Fruit fly (Drosophila melanogaster) whole organism, embryonic: ENCODE results near the gene Hexo2.

Source experiments
- Bteb2 ChIP-seq: fragments of 200-800 bp; sonication (Bioruptor generic); optimal IDR thresholded peaks from 2 replicates; lab custom pipeline; 2016; ENCODE audit warnings: missing biosample characterization, missing genetic modification characterization
- CG10209 ChIP-seq: fragments of 200-800 bp; sonication (Bioruptor generic); optimal IDR thresholded peaks from 3 replicates; lab custom pipeline; 2017; ENCODE audit warnings: missing biosample characterization, mild to moderate bottlenecking, missing genetic modification characterization, missing genetic modification reagents
- CG10979 ChIP-seq: fragments of 200-800 bp; sonication (Bioruptor generic); optimal IDR thresholded peaks from 2 replicates; lab custom pipeline; 2018; ENCODE audit warnings: missing biosample characterization, mild to moderate bottlenecking, missing genetic modification characterization, moderate library complexity
- CG11456 ChIP-seq: fragments of 200-800 bp; sonication (Bioruptor generic); IDR thresholded peaks from 3 replicates; pipeline ENCODE4 v1.3.6; 2022; ENCODE audit warnings: missing biosample characterization, missing genetic modification characterization
- CG12299 ChIP-seq: fragments of 200-800 bp; sonication (Bioruptor generic); optimal IDR thresholded peaks from 2 replicates; lab custom pipeline; 2018; ENCODE audit warnings: missing biosample characterization, mild to moderate bottlenecking, missing genetic modification characterization
- CG14441 ChIP-seq: fragments of 200-800 bp; sonication (Bioruptor generic); IDR thresholded peaks from 2 replicates; pipeline ENCODE4 v1.3.6; 2022; ENCODE audit warnings: missing biosample characterization, missing genetic modification characterization
- CG1603 ChIP-seq: fragments of 200-800 bp; sonication (Bioruptor generic); optimal IDR thresholded peaks from 2 replicates; lab custom pipeline; 2019; ENCODE audit warnings: missing biosample characterization, mild to moderate bottlenecking, missing genetic modification characterization, moderate library complexity
- CG1792 ChIP-seq: fragments of 200-800 bp; sonication (Bioruptor generic); optimal IDR thresholded peaks from 2 replicates; lab custom pipeline; 2016; ENCODE audit warnings: missing biosample characterization, missing genetic modification characterization
- CG2199 ChIP-seq: fragments of 200-800 bp; sonication (Bioruptor generic); IDR thresholded peaks from 3 replicates; pipeline ENCODE4 v1.3.6; 2022; ENCODE audit warnings: missing biosample characterization, missing genetic modification characterization
- CG2712 ChIP-seq: fragments of 200-800 bp; optimal IDR thresholded peaks from 3 replicates; lab custom pipeline; 2019; ENCODE audit warnings: missing biosample characterization, mild to moderate bottlenecking, missing genetic modification characterization, moderate library complexity
- CG32767 ChIP-seq: fragments of 200-800 bp; sonication (Bioruptor generic); IDR thresholded peaks from 2 replicates; pipeline ENCODE4 v1.3.6; 2022; ENCODE audit warnings: missing biosample characterization, missing genetic modification characterization
- CG34224 ChIP-seq: fragments of 200-800 bp; sonication (Bioruptor generic); IDR thresholded peaks from 3 replicates; pipeline ENCODE4 v1.3.6; 2022; ENCODE audit warnings: missing biosample characterization, missing genetic modification characterization; ENCODE audit not compliant: partially characterized antibody
- CG4282 ChIP-seq: fragments of 200-800 bp; sonication (Bioruptor generic); optimal IDR thresholded peaks from 2 replicates; lab custom pipeline; 2016; ENCODE audit warnings: missing biosample characterization, missing genetic modification characterization
- CG6272 ChIP-seq: fragments of 200-800 bp; sonication (Bioruptor generic); IDR thresholded peaks from 2 replicates; pipeline ENCODE4 v1.3.6; 2022; ENCODE audit warnings: missing biosample characterization, missing genetic modification characterization
- CrebB ChIP-seq: fragments of 200-800 bp; sonication (Bioruptor generic); optimal IDR thresholded peaks from 3 replicates; lab custom pipeline; 2018; ENCODE audit warnings: missing biosample characterization, mild to moderate bottlenecking, missing genetic modification characterization
- Dfd ChIP-seq, 2 experiments: fragments of >200 bp; optimal IDR thresholded peaks; 2 replicates each; lab custom pipeline; 2017; ENCODE audit warnings: missing biosample characterization in 2 of 2, missing genetic modification characterization in 2 of 2
- Dip2 ChIP-seq: fragments of 200-800 bp; sonication (Bioruptor generic); IDR thresholded peaks from 2 replicates; pipeline ENCODE4 v1.3.6; 2022; ENCODE audit warnings: missing biosample characterization, missing genetic modification characterization
- Doc2 ChIP-seq: fragments of 200-800 bp; sonication (Bioruptor generic); IDR thresholded peaks from 2 replicates; pipeline ENCODE4 v1.3.6; 2022; ENCODE audit warnings: missing biosample characterization, missing genetic modification characterization
- Gsc ChIP-seq: fragments of 200-800 bp; sonication (Bioruptor generic); IDR thresholded peaks from 2 replicates; pipeline ENCODE4 v1.3.6; 2022; ENCODE audit warnings: missing biosample characterization, missing genetic modification characterization
- HLH3B ChIP-seq: fragments of 200-800 bp; sonication (Bioruptor generic); IDR thresholded peaks from 2 replicates; pipeline ENCODE4 v1.3.6; 2022; ENCODE audit warnings: missing biosample characterization, missing genetic modification characterization
- Hmr ChIP-seq: fragments of 200-800 bp; sonication (Bioruptor generic); optimal IDR thresholded peaks from 3 replicates; lab custom pipeline; 2017; ENCODE audit warnings: mild to moderate bottlenecking, missing biosample characterization, missing genetic modification reagents, missing genetic modification characterization
- Jarid2 ChIP-seq: fragments of 200-800 bp; sonication (Bioruptor generic); optimal IDR thresholded peaks from 3 replicates; lab custom pipeline; 2017; ENCODE audit warnings: mild to moderate bottlenecking, missing biosample characterization, missing genetic modification reagents, missing genetic modification characterization
- Kr ChIP-seq: fragments of 200-800 bp; sonication (Bioruptor generic); optimal IDR thresholded peaks from 2 replicates; lab custom pipeline; 2017; ENCODE audit warnings: missing biosample characterization, mild to moderate bottlenecking, missing genetic modification characterization
- Nf-YC ChIP-seq: fragments of 200-800 bp; optimal IDR thresholded peaks from 3 replicates; lab custom pipeline; 2019; ENCODE audit warnings: missing biosample characterization, mild to moderate bottlenecking, missing genetic modification characterization, moderate library complexity
- Oli ChIP-seq: fragments of 200-800 bp; sonication (Bioruptor generic); optimal IDR thresholded peaks from 2 replicates; lab custom pipeline; 2018; ENCODE audit warnings: missing biosample characterization, mild to moderate bottlenecking, missing genetic modification characterization, moderate library complexity
- Pdp1 ChIP-seq, 2 experiments: fragments of 200-800 bp; sonication (Bioruptor generic); optimal IDR thresholded peaks; 3 replicates each; lab custom pipeline; 2016; ENCODE audit warnings: missing biosample characterization in 2 of 2, missing genetic modification characterization in 2 of 2, mild to moderate bottlenecking in 1 of 2, moderate library complexity in 1 of 2
- Rfx ChIP-seq: fragments of 200-800 bp; sonication (Bioruptor generic); IDR thresholded peaks from 2 replicates; pipeline ENCODE4 v1.3.6; 2022; ENCODE audit warnings: missing biosample characterization, missing genetic modification characterization
- Rx ChIP-seq: fragments of 200-800 bp; sonication (Bioruptor generic); IDR thresholded peaks from 2 replicates; pipeline ENCODE4 v1.3.6; 2022; ENCODE audit warnings: missing biosample characterization, missing genetic modification characterization
- Scr ChIP-seq: fragments of 200-800 bp; sonication (Bioruptor generic); IDR thresholded peaks from 2 replicates; pipeline ENCODE4 v1.3.6; 2022; ENCODE audit warnings: missing biosample characterization, missing genetic modification characterization; ENCODE audit not compliant: partially characterized antibody
- Tbp ChIP-seq: fragments of >200 bp; optimal IDR thresholded peaks from 2 replicates; lab custom pipeline; 2018; ENCODE audit warnings: missing biosample characterization, missing genetic modification characterization
- YL-1 ChIP-seq: fragments of 200-800 bp; sonication (Bioruptor generic); optimal IDR thresholded peaks from 3 replicates; lab custom pipeline; 2017; ENCODE audit warnings: missing biosample characterization, mild to moderate bottlenecking, missing genetic modification characterization
- cad ChIP-seq: fragments of >200 bp; optimal IDR thresholded peaks from 2 replicates; lab custom pipeline; 2017; ENCODE audit warnings: missing biosample characterization, missing genetic modification characterization
- crol ChIP-seq: fragments of 200-800 bp; sonication (Bioruptor generic); IDR thresholded peaks from 2 replicates; pipeline ENCODE4 v1.3.6; 2022; ENCODE audit warnings: missing biosample characterization, missing genetic modification characterization
- dm ChIP-seq: fragments of 200-800 bp; sonication (Bioruptor generic); optimal IDR thresholded peaks from 3 replicates; lab custom pipeline; 2016; ENCODE audit warnings: missing biosample characterization, missing genetic modification characterization
- dpn ChIP-seq, 2 experiments: fragments of 200-800 bp; sonication (Bioruptor generic); optimal IDR thresholded peaks; 3 replicates each; lab custom pipeline; 2016; ENCODE audit warnings: missing biosample characterization in 2 of 2, missing genetic modification characterization in 2 of 2
- fd96Cb ChIP-seq: fragments of 200-800 bp; sonication (Bioruptor generic); optimal IDR thresholded peaks from 2 replicates; lab custom pipeline; 2018; ENCODE audit warnings: missing biosample characterization, mild to moderate bottlenecking, missing genetic modification characterization, moderate library complexity
- luna ChIP-seq: fragments of 200-800 bp; sonication (Bioruptor generic); optimal IDR thresholded peaks from 2 replicates; lab custom pipeline; 2016; ENCODE audit warnings: missing biosample characterization, missing genetic modification characterization
- mirr ChIP-seq: fragments of 200-800 bp; sonication (Bioruptor generic); optimal IDR thresholded peaks from 3 replicates; lab custom pipeline; 2018; ENCODE audit warnings: missing biosample characterization, mild to moderate bottlenecking, missing genetic modification characterization
- nom ChIP-seq: fragments of 200-800 bp; sonication (Bioruptor generic); optimal IDR thresholded peaks from 2 replicates; lab custom pipeline; 2017; ENCODE audit warnings: missing biosample characterization, missing genetic modification characterization, mild to moderate bottlenecking, moderate library complexity, missing genetic modification reagents
- pita ChIP-seq: fragments of 200-800 bp; sonication (Bioruptor generic); optimal IDR thresholded peaks from 2 replicates; lab custom pipeline; 2017; ENCODE audit warnings: missing biosample characterization, mild to moderate bottlenecking, missing genetic modification characterization
- psq ChIP-seq: fragments of 200-800 bp; sonication (Bioruptor generic); optimal IDR thresholded peaks from 2 replicates; lab custom pipeline; 2017; ENCODE audit warnings: missing biosample characterization, missing genetic modification characterization
- schlank ChIP-seq: fragments of 200-800 bp; sonication (Bioruptor generic); optimal IDR thresholded peaks from 2 replicates; lab custom pipeline; 2018; ENCODE audit warnings: missing biosample characterization, mild to moderate bottlenecking, missing genetic modification characterization
- sens-2 ChIP-seq: fragments of 200-800 bp; sonication (Bioruptor generic); IDR thresholded peaks from 2 replicates; pipeline ENCODE4 v1.3.6; 2022; ENCODE audit warnings: missing biosample characterization, missing genetic modification characterization
- sisA ChIP-seq: fragments of 200-800 bp; sonication (Bioruptor generic); IDR thresholded peaks from 2 replicates; pipeline ENCODE4 v1.3.6; 2022; ENCODE audit warnings: missing biosample characterization, missing genetic modification characterization
- slbo ChIP-seq: fragments of 200-800 bp; sonication (Bioruptor generic); IDR thresholded peaks from 2 replicates; pipeline ENCODE4 v1.3.6; 2022; ENCODE audit warnings: missing biosample characterization, missing genetic modification characterization
- sug ChIP-seq: fragments of 200-800 bp; optimal IDR thresholded peaks from 2 replicates; lab custom pipeline; 2019; ENCODE audit warnings: missing biosample characterization, mild to moderate bottlenecking, missing genetic modification characterization, moderate library complexity
- trem ChIP-seq: fragments of 200-800 bp; optimal IDR thresholded peaks from 3 replicates; lab custom pipeline; 2019; ENCODE audit warnings: missing biosample characterization, mild to moderate bottlenecking, missing genetic modification characterization, moderate library complexity
- tup ChIP-seq: fragments of 200-800 bp; sonication (Bioruptor generic); optimal IDR thresholded peaks from 2 replicates; lab custom pipeline; 2016; ENCODE audit warnings: missing biosample characterization, mild to moderate bottlenecking, missing genetic modification characterization, moderate library complexity
- twi ChIP-seq: fragments of 200-800 bp; optimal IDR thresholded peaks from 2 replicates; lab custom pipeline; 2019; ENCODE audit warnings: missing biosample characterization, mild to moderate bottlenecking, missing genetic modification characterization, moderate library complexity
- zfh1 ChIP-seq: fragments of 200-800 bp; sonication (Bioruptor generic); IDR thresholded peaks from 3 replicates; pipeline ENCODE4 v1.3.6; 2022; ENCODE audit warnings: missing biosample characterization, missing genetic modification characterization

Hexo2 gene

DNA sequence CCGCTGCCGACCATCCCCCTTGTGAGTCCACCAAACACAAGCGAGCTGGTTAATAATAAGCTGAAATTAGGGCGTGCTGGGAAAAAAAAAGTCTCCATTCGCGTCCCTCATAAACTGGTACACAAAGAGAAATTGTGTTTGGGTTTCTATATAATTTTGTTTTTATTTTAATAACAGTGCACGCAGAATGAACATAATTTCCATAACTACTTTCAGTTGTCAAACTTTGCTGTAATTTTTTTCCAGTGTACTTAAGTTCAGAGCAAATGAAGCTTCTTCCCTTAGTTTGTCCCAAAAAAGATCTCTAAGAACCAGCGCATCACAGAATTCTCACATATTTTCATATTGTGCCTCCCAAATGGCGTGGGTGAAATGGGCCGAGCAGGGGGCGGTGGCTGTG lies 18.6 kb downstream of the Hexo2 start (continued):
- TF ChIP-seq slbo (GFP tag; lab: Robert Waterston, UW) (0 out of 2 replicates have a peak, but pooled peaks have one; percentile 19), sisA (GFP tag; lab: Robert Waterston, UW) (peak; percentile 56; the same call in 1 of the 2 replicates), CG6272 (GFP tag; lab: Robert Waterston, UW) (no peak), Oli (tag; lab: Kevin White, UChicago) (peak; percentile 3), CG32767 (0 out of 2 replicates have a peak, but pooled peaks have one; percentile 34), CG2712 (peak; percentile 15)

DNA sequence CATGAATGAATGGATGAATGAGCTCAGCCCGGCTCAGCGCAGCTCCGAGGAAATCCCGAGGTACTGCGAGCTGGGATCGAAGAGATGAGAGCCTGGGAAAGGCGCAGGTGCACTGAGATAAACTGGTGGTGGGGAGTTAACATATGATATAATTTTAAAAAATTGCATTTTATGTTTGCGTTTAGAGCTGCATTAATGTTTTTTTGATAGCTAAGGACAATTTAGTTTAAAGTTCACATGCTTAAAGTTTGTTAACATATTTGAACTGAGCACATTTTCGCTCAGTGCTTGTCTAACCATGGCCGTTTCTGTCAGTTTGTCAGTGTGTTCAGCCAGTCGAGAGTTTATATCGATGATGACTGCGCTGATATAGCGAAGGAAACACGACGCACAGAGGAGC lies 20.9 kb downstream of the Hexo2 start:
- TF ChIP-seq CG1603 = peak; percentile 41
- no peak for TF ChIP-seq CG1792 (GFP tag; lab: Kevin White, UChicago)
- TF ChIP-seq mirr (GFP tag; lab: Kevin White, UChicago) = no peak
- 0 out of 2 replicates have a peak, but pooled peaks have one; percentile 22 for TF ChIP-seq HLH3B (GFP tag; lab: Robert Waterston, UW)
- TF ChIP-seq zfh1 (GFP tag; lab: Robert Waterston, UW) = no peak
- no peak for TF ChIP-seq CG34224 (GFP tag; lab: Robert Waterston, UW)
- no peak for TF ChIP-seq Dip2
- TF ChIP-seq sens-2 (GFP tag; lab: Robert Waterston, UW) = no peak
- no peak for TF ChIP-seq Dfd (GFP tag; optimal IDR thresholded peaks at IDR 0.05; lab: Kevin White, UChicago)
- TF ChIP-seq CG11456 (GFP tag; lab: Robert Waterston, UW) = no peak
- TF ChIP-seq Hmr (GFP tag; lab: Kevin White, UChicago) = peak; percentile 21
- TF ChIP-seq Pdp1 (GFP tag; optimal IDR thresholded peaks at IDR 0.05; lab: Kevin White, UChicago) = peak in 1 of 2 experiments; percentile 4
- TF ChIP-seq Nf-YC (tag; lab: Kevin White, UChicago) = no peak
- no peak for TF ChIP-seq CG2199
- TF ChIP-seq nom (GFP tag; lab: Kevin White, UChicago) = peak; percentile 10
- TF ChIP-seq Rx = no peak
- TF ChIP-seq sug (tag; lab: Kevin White, UChicago) = no peak
- TF ChIP-seq twi (tag; lab: Kevin White, UChicago) = no peak
- no peak for TF ChIP-seq tup (GFP tag; lab: Kevin White, UChicago)
- TF ChIP-seq CG12299 (tag; lab: Kevin White, UChicago) = no peak
- TF ChIP-seq trem (tag; lab: Kevin White, UChicago) = no peak
- no peak for TF ChIP-seq Kr (GFP tag; lab: Kevin White, UChicago)
- TF ChIP-seq luna (GFP tag; lab: Kevin White, UChicago) = no peak
- TF ChIP-seq pita (GFP tag; lab: Kevin White, UChicago) = no peak
- no peak for TF ChIP-seq Doc2 (GFP tag; lab: Robert Waterston, UW)
- TF ChIP-seq CrebB = no peak
- TF ChIP-seq Tbp (GFP tag; lab: Kevin White, UChicago) = no peak
- TF ChIP-seq Scr (GFP tag; lab: Robert Waterston, UW) = no peak
- no peak for TF ChIP-seq YL-1
- TF ChIP-seq Jarid2 = peak; percentile 11
- TF ChIP-seq Gsc (GFP tag; lab: Robert Waterston, UW) = no peak
- TF ChIP-seq psq (GFP tag; lab: Kevin White, UChicago) = no peak
- TF ChIP-seq crol = no peak
- TF ChIP-seq CG10209 (GFP tag; lab: Kevin White, UChicago) = peak; percentile 3
- TF ChIP-seq schlank (tag; lab: Kevin White, UChicago) = no peak
- no peak for TF ChIP-seq CG4282 (GFP tag; lab: Kevin White, UChicago)
- no peak for TF ChIP-seq cad
- TF ChIP-seq CG10979 = peak; percentile 5
- TF ChIP-seq Bteb2 (GFP tag; lab: Kevin White, UChicago) = no peak
- TF ChIP-seq Rfx (GFP tag; lab: Robert Waterston, UW) = 0 out of 2 replicates have a peak, but pooled peaks have one; percentile 38
- no peak for TF ChIP-seq CG14441
- TF ChIP-seq dm = no peak
- peak in 1 of 2 experiments; percentile 12 for TF ChIP-seq dpn (GFP tag; optimal IDR thresholded peaks at IDR 0.05; lab: Kevin White, UChicago)
- peak; percentile 8 for TF ChIP-seq fd96Cb (tag; lab: Kevin White, UChicago)
